Worm (Caenorhabditis elegans): ENCODE data around the gene R11.3.

DNA sequence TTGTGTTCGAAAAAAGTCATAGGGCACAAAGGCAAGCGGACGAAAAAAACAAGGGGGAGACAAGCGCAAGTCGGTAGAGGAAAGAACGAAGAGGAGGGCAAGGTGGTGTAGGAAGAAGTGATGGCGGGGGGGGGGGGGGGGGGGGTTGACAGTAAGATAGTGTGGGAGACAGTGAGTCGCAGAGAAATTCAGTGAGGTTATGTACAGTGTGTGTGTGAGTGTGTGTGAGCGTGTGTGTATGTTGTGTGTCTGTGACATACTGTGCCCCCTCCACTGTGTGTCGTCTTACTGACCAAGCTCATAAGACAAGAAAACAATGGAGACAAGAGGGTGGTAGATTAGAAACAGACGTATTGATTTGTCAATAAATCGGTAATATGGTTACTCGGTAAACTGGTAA lies 48.9 kb downstream of the R11.3 start:
- peak; percentile 45 for TF ChIP-seq hlh-30 (tag; optimal IDR thresholded peaks at IDR 0.05; ENCODE audit: insufficient read depth)
- no peak for TF ChIP-seq pag-3 (tag; optimal IDR thresholded peaks at IDR 0.05; ENCODE audit: borderline replicate concordance)
- no peak for TF ChIP-seq fkh-10 (GFP tag; optimal IDR thresholded peaks at IDR 0.05)
- peak; percentile 6 for TF ChIP-seq sox-4 (tag; optimal IDR thresholded peaks at IDR 0.05)
- no peak for TF ChIP-seq lin-11 (tag; optimal IDR thresholded peaks at IDR 0.05)
- no peak for TF ChIP-seq syd-9 (tag; optimal IDR thresholded peaks at IDR 0.05)
